Fruit fly (Drosophila melanogaster) whole organism, adult: Measurements from ENCODE around the gene CG1142.

ENCODE experiments used
- CG14711 ChIP-seq: fragments of 200-800 bp; sonication (Bioruptor generic); optimal IDR thresholded peaks from 2 replicates; lab custom pipeline; 2018; ENCODE audit warnings: missing biosample characterization, mild to moderate bottlenecking, missing genetic modification characterization, moderate library complexity
- CG1620 ChIP-seq: fragments of 200-800 bp; sonication (Bioruptor generic); optimal IDR thresholded peaks from 2 replicates; lab custom pipeline; 2016; ENCODE audit warnings: missing biosample characterization, missing genetic modification characterization
- CG33017 ChIP-seq: fragments of 200-800 bp; sonication (Bioruptor generic); optimal IDR thresholded peaks from 2 replicates; lab custom pipeline; 2018; ENCODE audit warnings: missing biosample characterization, mild to moderate bottlenecking, missing genetic modification characterization, moderate library complexity
- CG7101 ChIP-seq: fragments of 200-800 bp; sonication (Bioruptor generic); optimal IDR thresholded peaks from 2 replicates; lab custom pipeline; 2018; ENCODE audit warnings: missing biosample characterization, mild to moderate bottlenecking, missing genetic modification characterization, moderate library complexity
- Clk ChIP-seq: fragments of 200-800 bp; sonication (Bioruptor generic); optimal IDR thresholded peaks from 2 replicates; lab custom pipeline; 2017; ENCODE audit warnings: missing biosample characterization, missing genetic modification characterization
- Crg-1 ChIP-seq: fragments of 200-800 bp; sonication (Bioruptor generic); optimal IDR thresholded peaks from 2 replicates; lab custom pipeline; 2016; ENCODE audit warnings: missing biosample characterization, missing genetic modification characterization
- Hr96 ChIP-seq: fragments of 200-800 bp; sonication (Bioruptor generic); optimal IDR thresholded peaks from 2 replicates; lab custom pipeline; 2016; ENCODE audit warnings: missing biosample characterization, missing genetic modification characterization
- Mnt ChIP-seq: fragments of 200-800 bp; sonication (Bioruptor generic); optimal IDR thresholded peaks from 2 replicates; lab custom pipeline; 2016; ENCODE audit warnings: missing biosample characterization, mild to moderate bottlenecking, missing genetic modification characterization
- bab1 ChIP-seq: fragments of 200-800 bp; sonication (Bioruptor generic); optimal IDR thresholded peaks from 3 replicates; lab custom pipeline; 2019; ENCODE audit warnings: missing biosample characterization, mild to moderate bottlenecking, missing genetic modification characterization, moderate library complexity
- cic ChIP-seq: fragments of 200-800 bp; sonication (Bioruptor generic); optimal IDR thresholded peaks from 2 replicates; lab custom pipeline; 2017; ENCODE audit warnings: missing biosample characterization, mild to moderate bottlenecking, missing genetic modification characterization, moderate library complexity
- pad ChIP-seq: fragments of 200-800 bp; sonication (Bioruptor generic); optimal IDR thresholded peaks from 3 replicates; lab custom pipeline; 2017; ENCODE audit warnings: missing biosample characterization, missing genetic modification characterization, mild to moderate bottlenecking, moderate library complexity, missing genetic modification reagents
- tj ChIP-seq: fragments of 200-800 bp; sonication (Bioruptor generic); optimal IDR thresholded peaks from 3 replicates; lab custom pipeline; 2017; ENCODE audit warnings: missing biosample characterization, mild to moderate bottlenecking, missing genetic modification characterization, moderate library complexity

dm6 chr3R:7475708-7476107 is 2.1 kb upstream of the CG1142 start:
- TF ChIP-seq CG33017 (tag; lab: Kevin White, UChicago) = no peak
- TF ChIP-seq bab1 (GFP tag; lab: Kevin White, UChicago) = no peak
- no peak for TF ChIP-seq Mnt (GFP tag; lab: Kevin White, UChicago)
- no peak for TF ChIP-seq CG14711 (tag; lab: Kevin White, UChicago)
- TF ChIP-seq Crg-1 (GFP tag; lab: Kevin White, UChicago) = no peak
- no peak for TF ChIP-seq pad
- no peak for TF ChIP-seq Clk (GFP tag; lab: Kevin White, UChicago)
- TF ChIP-seq Hr96 (GFP tag; lab: Kevin White, UChicago) = no peak
- no peak for TF ChIP-seq CG1620 (GFP tag; lab: Kevin White, UChicago)
- no peak for TF ChIP-seq tj
- TF ChIP-seq CG7101 (tag; lab: Kevin White, UChicago) = no peak
- TF ChIP-seq cic (GFP tag; lab: Kevin White, UChicago) = no peak
